Worm (Caenorhabditis elegans): Measurements from ENCODE around the gene F48G7.5.

DNA sequence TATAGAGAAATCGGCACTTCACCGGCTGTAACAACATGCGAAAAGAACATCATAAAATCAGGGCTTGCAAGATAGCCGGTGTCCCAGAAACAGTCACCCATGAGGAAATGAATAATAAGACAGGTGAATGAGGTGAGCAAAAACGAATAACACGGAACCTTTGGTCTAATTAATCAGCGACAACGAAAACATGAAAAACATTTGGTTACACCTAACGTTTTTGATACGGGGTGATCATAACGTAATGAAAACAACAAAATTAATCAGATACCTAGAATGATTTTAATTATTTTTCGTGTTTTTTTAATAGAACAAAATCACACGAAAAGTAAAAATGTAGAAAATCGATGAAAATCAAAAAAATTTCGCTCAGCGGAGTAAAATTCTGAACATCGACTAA is 33.1 kb upstream of the F48G7.5 start, which contains the start of gene srh-245:
- TF ChIP-seq tab-1 (GFP tag; IDR thresholded peaks at IDR 0.05) (no peak), flt-1 (GFP tag; IDR thresholded peaks at IDR 0.05) (no peak), ztf-23 (GFP tag; IDR thresholded peaks at IDR 0.05) (no peak), T22C8.4 (GFP tag; IDR thresholded peaks at IDR 0.05) (no peak), ref-1 (GFP tag; conservative IDR thresholded peaks at IDR 0.05) (no peak), ztf-29 (GFP tag; IDR thresholded peaks at IDR 0.05) (no peak)
